Worm (Caenorhabditis elegans) whole organism, L4/young adult: ENCODE results near the gene srg-66.

Experiments used
- W03F9.2 ChIP-seq: fragments of 150-350 bp; optimal IDR thresholded peaks from 2 replicates; lab custom pipeline; 2014; ENCODE audit warnings: missing biosample characterization, missing genetic modification characterization
- him-1 ChIP-seq: sonication (generic microtip); optimal IDR thresholded peaks from 2 replicates; lab custom pipeline; 2016; ENCODE audit warnings: missing genotype, missing genetic modification reagents, missing genetic modification characterization, missing compliant biosample characterization

DNA sequence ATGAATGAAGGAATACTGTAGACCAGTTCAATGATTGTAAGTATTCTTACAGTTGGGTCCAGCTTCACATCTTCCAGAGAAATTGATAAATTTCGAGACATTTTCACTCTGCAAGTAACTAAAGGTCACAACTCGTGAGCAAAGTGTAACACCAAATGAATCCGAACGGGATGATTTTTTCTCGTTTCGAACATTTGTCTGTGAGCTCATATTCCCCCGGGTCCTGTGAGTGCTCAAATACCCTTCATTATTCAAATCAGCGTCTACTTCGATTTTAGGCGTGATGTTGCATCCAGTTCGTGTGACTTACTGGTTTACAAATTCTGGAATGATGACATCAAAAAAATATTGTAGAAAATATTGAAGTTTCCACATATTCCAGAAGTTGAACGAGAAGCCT is 16.9 kb downstream of the srg-66 start, which contains the start of gene srg-68:
- TF ChIP-seq W03F9.2 (no peak), him-1 (tag; lab: Kevin White, UChicago) (no peak)
